Worm (Caenorhabditis elegans): Measurements from ENCODE around the gene gcy-20.

ce11 chrV:16277918-16278317, 24.3 kb upstream of the gcy-20 start, which contains the start of gene cyp-37B1:
- TF ChIP-seq ttx-3 (tag; optimal IDR thresholded peaks at IDR 0.05) (no peak), ref-2 (tag; optimal IDR thresholded peaks at IDR 0.05) (no peak), pqm-1 (tag; optimal IDR thresholded peaks at IDR 0.05) (no peak)

All from whole organism, late embryonic.